Worm (Caenorhabditis elegans): ENCODE data around the gene tes-1.

tes-1 gene

DNA sequence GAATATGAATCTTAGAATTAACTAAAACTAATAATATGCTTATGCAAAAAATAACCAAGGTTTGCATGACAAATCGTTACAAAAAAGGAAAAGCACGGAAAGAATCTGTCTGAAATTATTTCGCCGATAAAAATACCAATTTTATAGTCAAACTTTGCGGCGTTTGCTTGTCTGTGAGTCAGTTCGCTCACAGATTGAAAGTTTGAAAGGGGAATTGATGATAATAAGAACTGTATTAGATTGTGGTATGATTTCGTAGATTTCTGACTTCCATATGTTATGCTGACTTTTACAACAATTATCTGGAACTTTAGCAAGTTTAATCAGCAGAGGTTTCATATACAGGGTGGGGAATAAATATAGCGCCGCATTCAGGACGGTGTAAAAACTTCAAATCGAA lies 9.0 kb upstream of the tes-1 start, which contains the start of gene F13B6.2 (continued):
- TF ChIP-seq bed-1 (GFP tag; IDR thresholded peaks at IDR 0.05) (no peak), athp-1 (tag; optimal IDR thresholded peaks at IDR 0.05) (no peak), hmg-20 (GFP tag; IDR thresholded peaks at IDR 0.05) (no peak), efl-1 (GFP tag; optimal IDR thresholded peaks at IDR 0.05) (no peak), B0019.2 (GFP tag; conservative IDR thresholded peaks at IDR 0.05) (no peak), madf-8 (GFP tag; conservative IDR thresholded peaks at IDR 0.05) (no peak)

DNA sequence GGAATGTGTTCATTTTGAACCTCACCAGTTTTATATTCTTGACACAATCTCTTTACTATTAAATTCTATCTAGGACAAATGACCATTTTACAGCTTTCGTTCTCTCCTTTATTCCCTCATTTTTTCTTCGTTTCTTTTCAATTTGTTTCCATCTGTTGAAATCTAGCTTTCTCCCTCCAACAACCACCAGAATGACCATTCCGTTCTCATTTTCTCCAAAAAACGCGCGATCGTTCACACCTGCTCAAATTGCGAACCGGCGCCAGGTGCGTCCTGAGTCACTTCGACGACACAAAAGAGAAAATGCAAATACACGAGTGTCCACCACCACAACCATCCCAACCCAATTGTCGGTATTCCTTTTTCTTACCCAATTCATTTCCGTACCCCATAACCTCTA lies 5.0 kb upstream of the tes-1 start, which contains the start of gene F13B6.1:
Gene F13B6.1 (plus strand): TSS at position 301 of the 400 bp plus-strand sequence.
- TF ChIP-seq attf-5 (GFP tag; optimal IDR thresholded peaks at IDR 0.05), result no peak
- TF ChIP-seq B0261.1 (tag; optimal IDR thresholded peaks at IDR 0.05), result no peak

DNA sequence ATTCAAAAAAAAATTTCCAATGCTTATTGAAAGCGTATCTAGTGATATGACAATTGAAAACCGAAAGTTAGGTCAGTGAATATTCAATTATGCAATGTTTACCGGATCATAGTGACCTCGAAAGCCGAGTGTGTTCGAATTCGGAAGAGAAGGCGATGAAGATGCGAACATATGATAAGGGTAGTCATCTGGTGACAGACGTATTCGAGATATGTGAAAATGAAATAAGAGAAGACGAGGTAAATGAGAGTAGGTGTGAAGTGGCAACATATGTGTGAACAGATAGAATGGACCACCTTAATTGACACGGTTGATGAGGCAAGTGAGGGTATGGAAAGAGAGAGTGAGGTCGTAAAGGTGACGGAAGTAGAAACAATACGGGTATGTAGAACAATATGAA lies 3.6 kb upstream of the tes-1 start:
- no peak for TF ChIP-seq ztf-26 (tag; optimal IDR thresholded peaks at IDR 0.05)
- no peak for TF ChIP-seq rpc-1 (optimal IDR thresholded peaks at IDR 0.05)
- no peak for TF ChIP-seq rpc-1 (tag; optimal IDR thresholded peaks at IDR 0.05)
- TF ChIP-seq nhr-27 (tag; optimal IDR thresholded peaks at IDR 0.05), result no peak
- no peak for TF ChIP-seq ZK185.1 (tag; optimal IDR thresholded peaks at IDR 0.05; ENCODE audit: poor library complexity, severe bottlenecking)
- no peak for TF ChIP-seq hlh-26 (GFP tag; conservative IDR thresholded peaks at IDR 0.05)
- no peak for TF ChIP-seq snpc-1.3 (tag; optimal IDR thresholded peaks at IDR 0.05; ENCODE audit: insufficient read depth)
- TF ChIP-seq let-526 (GFP tag; IDR thresholded peaks at IDR 0.05), result no peak
- no peak for TF ChIP-seq D2030.7 (GFP tag; IDR thresholded peaks at IDR 0.05)
- no peak for TF ChIP-seq cebp-2 (GFP tag; IDR thresholded peaks at IDR 0.05)
- TF ChIP-seq F39B2.1 (GFP tag; IDR thresholded peaks at IDR 0.05), result no peak
- no peak for TF ChIP-seq F10E7.11 (tag; optimal IDR thresholded peaks at IDR 0.05)
- no peak for TF ChIP-seq sea-2 (GFP tag; IDR thresholded peaks at IDR 0.05)
- TF ChIP-seq ccch-3 (GFP tag; optimal IDR thresholded peaks at IDR 0.05), result no peak

ce11 chrIV:7453661-7454159 lies 2.5 kb upstream of the tes-1 start:
- TF ChIP-seq ztf-18 (tag; optimal IDR thresholded peaks at IDR 0.05), result no peak
- TF ChIP-seq ztf-26 (tag; optimal IDR thresholded peaks at IDR 0.05), result no peak

DNA sequence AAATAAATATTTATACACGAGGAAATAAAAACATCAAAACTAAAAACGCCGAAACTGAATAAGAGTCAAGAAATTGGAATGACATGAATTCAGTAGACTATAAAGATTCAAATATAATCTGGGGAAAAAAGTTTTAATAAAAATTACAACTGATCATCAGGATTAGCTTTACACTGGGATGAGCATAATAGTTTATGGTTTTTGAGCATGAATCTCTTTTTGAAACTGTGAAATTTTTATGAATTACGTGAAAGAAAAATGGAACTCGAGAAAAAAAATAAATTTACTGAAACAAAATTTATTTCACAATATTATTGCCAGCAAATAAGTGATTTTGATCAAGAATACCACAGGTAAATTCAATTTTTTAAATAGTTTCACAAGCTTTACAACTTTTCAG lies 3.7 kb downstream of the tes-1 start, which contains the start of gene B0496.2:
Gene B0496.2 (plus strand): TSS at position 301 of the 400 bp plus-strand sequence.
- TF ChIP-seq lir-1 (GFP tag; conservative IDR thresholded peaks at IDR 0.05), result no peak
- TF ChIP-seq lin-54 (GFP tag; optimal IDR thresholded peaks at IDR 0.05), result no peak
- no peak for TF ChIP-seq T26A5.8 (tag; optimal IDR thresholded peaks at IDR 0.05)
- TF ChIP-seq F57A8.1 (GFP tag; optimal IDR thresholded peaks at IDR 0.05), result no peak
- TF ChIP-seq snpc-1.1 (tag; optimal IDR thresholded peaks at IDR 0.05; ENCODE audit: insufficient read depth), result no peak
- no peak for TF ChIP-seq ccch-3 (GFP tag; optimal IDR thresholded peaks at IDR 0.05)
- no peak for TF ChIP-seq D2030.7 (GFP tag; IDR thresholded peaks at IDR 0.05)
- TF ChIP-seq chd-7 (tag; optimal IDR thresholded peaks at IDR 0.05), result no peak

ce11 chrIV:7445995-7446394 lies 5.2 kb downstream of the tes-1 start, which contains the start of gene B0496.1:
B0496.1 (plus strand) TSS chrIV:7446295.
- TF ChIP-seq T26A5.8 (tag; optimal IDR thresholded peaks at IDR 0.05), result no peak
- TF ChIP-seq F37B4.10 (GFP tag; IDR thresholded peaks at IDR 0.05), result no peak
- no peak for TF ChIP-seq C06A6.2 (GFP tag; conservative IDR thresholded peaks at IDR 0.05)
- no peak for TF ChIP-seq bed-1 (GFP tag; IDR thresholded peaks at IDR 0.05)
- TF ChIP-seq ztf-25 (GFP tag; IDR thresholded peaks at IDR 0.05), result no peak
- TF ChIP-seq chd-7 (tag; optimal IDR thresholded peaks at IDR 0.05), result no peak
- TF ChIP-seq lin-40 (tag; optimal IDR thresholded peaks at IDR 0.05), result no peak
- TF ChIP-seq attf-6 (GFP tag; IDR thresholded peaks at IDR 0.05), result no peak
- TF ChIP-seq B0261.1 (tag; optimal IDR thresholded peaks at IDR 0.05), result no peak
- no peak for TF ChIP-seq ztf-6 (GFP tag; IDR thresholded peaks at IDR 0.05)
- no peak for TF ChIP-seq zfh-2 (GFP tag; conservative IDR thresholded peaks at IDR 0.05)
- TF ChIP-seq let-607 (tag; optimal IDR thresholded peaks at IDR 0.05), result no peak
- TF ChIP-seq egl-18 (GFP tag; IDR thresholded peaks at IDR 0.05), result no peak
- no peak for TF ChIP-seq pha-4 (tag; optimal IDR thresholded peaks at IDR 0.05)

All from whole organism, young adult.